Worm (Caenorhabditis elegans): ENCODE results near the gene T28F3.8.

The T28F3.8 gene

ce11 chrIV:17263714-17264113, 43.4 kb downstream of the T28F3.8 start (continued):
- TF ChIP-seq nhr-25 (tag; optimal IDR thresholded peaks at IDR 0.05; ENCODE audit: borderline replicate concordance, insufficient read depth) (no peak), ceh-44 (GFP tag; IDR thresholded peaks at IDR 0.05) (no peak), duxl-1 (tag; optimal IDR thresholded peaks at IDR 0.05; ENCODE audit: poor library complexity) (no peak), set-16 (GFP tag; IDR thresholded peaks at IDR 0.05) (no peak), madf-9 (GFP tag; conservative IDR thresholded peaks at IDR 0.05) (no peak), dmd-9 (GFP tag; IDR thresholded peaks at IDR 0.05) (no peak), ztf-7 (tag; optimal IDR thresholded peaks at IDR 0.05) (peak; percentile 26), lin-29 (GFP tag; IDR thresholded peaks at IDR 0.05) (no peak), nhr-76 (tag; optimal IDR thresholded peaks at IDR 0.05) (no peak), Y5F2A.4 (GFP tag; optimal IDR thresholded peaks at IDR 0.05) (no peak), ceh-32 (tag; optimal IDR thresholded peaks at IDR 0.05; ENCODE audit: poor library complexity) (no peak), hlh-11 (tag; optimal IDR thresholded peaks at IDR 0.05) (peak; percentile 92), nhr-28 (tag; optimal IDR thresholded peaks at IDR 0.05) (peak; percentile 92), attf-4 (tag; optimal IDR thresholded peaks at IDR 0.05) (no peak), ztf-11 (tag; optimal IDR thresholded peaks at IDR 0.05) (no peak), nhr-77 (tag; optimal IDR thresholded peaks at IDR 0.05) (peak; percentile 88), fos-1 (tag; optimal IDR thresholded peaks at IDR 0.05) (no peak), skn-1 (tag; optimal IDR thresholded peaks at IDR 0.05) (no peak), T26A8.4 (GFP tag; IDR thresholded peaks at IDR 0.05) (0 out of 2 replicates have a peak, but pooled peaks have one; percentile 21), mdt-29 (GFP tag; IDR thresholded peaks at IDR 0.05) (no peak), daf-8 (GFP tag; IDR thresholded peaks at IDR 0.05) (no peak), egl-43 (GFP tag; IDR thresholded peaks at IDR 0.05) (no peak), tag-97 (GFP tag; IDR thresholded peaks at IDR 0.05) (no peak), snpc-4 (tag; optimal IDR thresholded peaks at IDR 0.05) (no peak), jun-1 (tag; optimal IDR thresholded peaks at IDR 0.05) (no peak), lin-38 (GFP tag; IDR thresholded peaks at IDR 0.05) (no peak), madf-5 (GFP tag; IDR thresholded peaks at IDR 0.05) (no peak), D1046.2 (GFP tag; IDR thresholded peaks at IDR 0.05) (no peak), lsy-2 (tag; optimal IDR thresholded peaks at IDR 0.05) (peak in 1 of 2 experiments; percentile 34), nhr-11 (tag; optimal IDR thresholded peaks at IDR 0.05) (no peak), nhr-102 (tag; optimal IDR thresholded peaks at IDR 0.05) (peak; percentile 27), zfp-3 (GFP tag; conservative IDR thresholded peaks at IDR 0.05) (no peak), spr-1 (tag; optimal IDR thresholded peaks at IDR 0.05) (no peak), php-3 (GFP tag; IDR thresholded peaks at IDR 0.05) (no peak)

- TF ChIP-seq unc-62 (GFP tag; optimal IDR thresholded peaks at IDR 0.05 in 1 of 2) (peak in 1 of 2 experiments; percentile 18), unc-62 (tag; optimal IDR thresholded peaks at IDR 0.05) (no peak), dpl-1 (GFP tag; optimal IDR thresholded peaks at IDR 0.05) (no peak), aha-1 (tag) (peak; percentile 17)
Observed at ce11 chrIV:17262385-17262784, 44.7 kb downstream of the T28F3.8 start, which contains the start of gene ZK550.6. Gene ZK550.6, minus strand, starts transcription at chrIV:17262485.

DNA sequence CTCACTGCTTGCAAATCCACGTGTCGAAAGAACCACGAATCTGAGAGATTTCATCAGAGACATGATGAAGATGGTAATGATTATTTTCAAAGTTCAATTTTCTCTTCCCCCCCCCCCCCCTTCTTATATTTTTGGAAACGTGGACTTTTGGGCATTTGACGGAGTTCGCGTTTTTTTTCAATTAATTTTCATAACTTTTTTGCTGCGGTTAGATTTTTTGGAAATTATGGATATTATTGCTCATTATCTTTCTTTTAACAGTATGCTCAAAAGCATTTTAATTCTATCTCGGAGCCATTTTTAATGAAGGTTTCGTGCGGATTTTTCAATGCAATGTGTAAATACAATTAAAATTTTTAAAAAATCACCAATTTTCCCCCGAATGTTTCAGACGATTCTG, 47.8 kb downstream of the T28F3.8 start, which contains the start of gene phyh-1:
phyh-1 (minus strand) TSS at position 101 of the 400 bp plus-strand sequence.
- TF ChIP-seq lin-13 (GFP tag; optimal IDR thresholded peaks at IDR 0.05) (no peak), php-3 (GFP tag; IDR thresholded peaks at IDR 0.05) (no peak), nhr-6 (tag; optimal IDR thresholded peaks at IDR 0.05) (no peak), vab-7 (GFP tag; IDR thresholded peaks at IDR 0.05) (no peak), Y75B8A.6 (GFP tag; IDR thresholded peaks at IDR 0.05) (no peak), ceh-62 (tag; optimal IDR thresholded peaks at IDR 0.05) (no peak), ceh-44 (GFP tag; IDR thresholded peaks at IDR 0.05) (no peak), tra-1 (GFP tag; IDR thresholded peaks at IDR 0.05) (no peak), mxl-2 (GFP tag; conservative IDR thresholded peaks at IDR 0.05) (no peak), F44E2.7 (GFP tag; IDR thresholded peaks at IDR 0.05) (no peak), T20F7.1 (GFP tag; optimal IDR thresholded peaks at IDR 0.05) (no peak), mep-1 (tag; optimal IDR thresholded peaks at IDR 0.05) (no peak), nhr-25 (tag; optimal IDR thresholded peaks at IDR 0.05; ENCODE audit: borderline replicate concordance, insufficient read depth) (no peak)
